Fruit fly (Drosophila melanogaster): ENCODE measurements around the gene Sgs7.
A peak's percentile ranks its signal among the peaks of the same experiment; 100 is the strongest.

The Sgs7 gene

dm6 chr3L:11534391-11535246, 25.0 kb downstream of the Sgs7 start (continued):
- TF ChIP-seq NfI (GFP tag; optimal IDR thresholded peaks at IDR 0.05) (peak; percentile 13), crol (GFP tag; IDR thresholded peaks at IDR 0.05) (0 out of 2 replicates have a peak, but pooled peaks have one; percentile 11), CG2199 (GFP tag; IDR thresholded peaks at IDR 0.05) (no peak), CG34376 (GFP tag; optimal IDR thresholded peaks at IDR 0.05) (peak; percentile 30), gsb (GFP tag; IDR thresholded peaks at IDR 0.05) (no peak), Doc3 (GFP tag; IDR thresholded peaks at IDR 0.05; ENCODE audit: partially characterized antibody) (0 out of 3 replicates have a peak, but pooled peaks have one; percentile 9), CG5180 (GFP tag; optimal IDR thresholded peaks at IDR 0.05) (no peak), CG4360 (GFP tag; IDR thresholded peaks at IDR 0.05) (no peak), CG17912 (GFP tag; optimal IDR thresholded peaks at IDR 0.05) (no peak), Pdp1 (GFP tag; optimal IDR thresholded peaks at IDR 0.05) (peak in 1 of 2 experiments; percentile 62), pan (optimal IDR thresholded peaks at IDR 0.05) (no peak), pan (GFP tag; optimal IDR thresholded peaks at IDR 0.05 in 1 of 2, IDR thresholded peaks at IDR 0.05 in 1 of 2) (peak in 1 of 2 experiments; percentile 33), CG11696 (GFP tag; IDR thresholded peaks at IDR 0.05) (no peak), bigmax (GFP tag; optimal IDR thresholded peaks at IDR 0.05) (no peak), oc (tag; optimal IDR thresholded peaks at IDR 0.05) (no peak), slbo (GFP tag; IDR thresholded peaks at IDR 0.05) (peak; percentile 50; the same call in 1 of the 2 replicates), crp (GFP tag; optimal IDR thresholded peaks at IDR 0.05) (peak in 1 of 2 experiments; percentile 80), CG2678 (tag; optimal IDR thresholded peaks at IDR 0.05) (peak; percentile 60), z (GFP tag; IDR thresholded peaks at IDR 0.05) (0 out of 3 replicates have a peak, but pooled peaks have one; percentile 15), Xrp1 (GFP tag; IDR thresholded peaks at IDR 0.05) (no peak), Dek (tag; optimal IDR thresholded peaks at IDR 0.05) (peak; percentile 16), chm (GFP tag; IDR thresholded peaks at IDR 0.05) (peak; percentile 64; the same call in 1 of the 2 replicates), CG12391 (tag; optimal IDR thresholded peaks at IDR 0.05) (peak; percentile 24), Usf (GFP tag; optimal IDR thresholded peaks at IDR 0.05) (peak; percentile 29), prd (optimal IDR thresholded peaks at IDR 0.05) (no peak), prd (GFP tag; IDR thresholded peaks at IDR 0.05) (no peak), Bgb (GFP tag; IDR thresholded peaks at IDR 0.05; ENCODE audit: partially characterized antibody) (peak; percentile 55; the same call in 1 of the 2 replicates), Ptx1 (GFP tag; IDR thresholded peaks at IDR 0.05) (peak; percentile 31; the same call in 1 of the 2 replicates), CoRest (tag; optimal IDR thresholded peaks at IDR 0.05) (peak; percentile 54), CG14014 (GFP tag; IDR thresholded peaks at IDR 0.05) (peak; percentile 14; the same call in 1 of the 2 replicates), Bdp1 (GFP tag; optimal IDR thresholded peaks at IDR 0.05) (no peak), bbx (GFP tag; IDR thresholded peaks at IDR 0.05; ENCODE audit: partially characterized antibody) (0 out of 2 replicates have a peak, but pooled peaks have one; percentile 9), Camta (GFP tag; optimal IDR thresholded peaks at IDR 0.05) (no peak), CG13775 (GFP tag; optimal IDR thresholded peaks at IDR 0.05) (peak; percentile 13), ato (GFP tag; IDR thresholded peaks at IDR 0.05; ENCODE audit: partially characterized antibody) (no peak), CG17361 (GFP tag; IDR thresholded peaks at IDR 0.05) (0 out of 3 replicates have a peak, but pooled peaks have one; percentile 20), CG13287 (GFP tag; IDR thresholded peaks at IDR 0.05; ENCODE audit: partially characterized antibody) (peak; percentile 38; the same call in 1 of the 2 replicates), Trl (optimal IDR thresholded peaks at IDR 0.05) (peak; percentile 75 to 87), Trl (GFP tag; optimal IDR thresholded peaks at IDR 0.05) (no peak), Rfx (GFP tag; IDR thresholded peaks at IDR 0.05) (peak; percentile 51; the same call in 1 of the 2 replicates), TFAM (GFP tag; optimal IDR thresholded peaks at IDR 0.05) (no peak), CG17829 (tag; optimal IDR thresholded peaks at IDR 0.05) (peak; percentile 3), CG10431 (GFP tag; optimal IDR thresholded peaks at IDR 0.05) (no peak), CG15269 (tag; optimal IDR thresholded peaks at IDR 0.05) (peak; percentile 51), zen2 (GFP tag; IDR thresholded peaks at IDR 0.05; ENCODE audit: partially characterized antibody) (0 out of 3 replicates have a peak, but pooled peaks have one; percentile 48), cg (GFP tag; optimal IDR thresholded peaks at IDR 0.05) (peak; percentile 63), hbn (GFP tag; IDR thresholded peaks at IDR 0.05; ENCODE audit: partially characterized antibody) (peak; percentile 28; the same call in 1 of the 2 replicates)
